Worm (Caenorhabditis elegans): ENCODE results near the gene C40H1.8.
A peak's percentile ranks its signal among the peaks of the same experiment; 100 is the strongest.

Gene C40H1.8

ce11 chrIII:9340025-9340424, 25.5 kb downstream of the C40H1.8 start:
- TF ChIP-seq T22C8.4 (GFP tag; IDR thresholded peaks at IDR 0.05), result no peak
- no peak for TF ChIP-seq klf-2 (GFP tag; conservative IDR thresholded peaks at IDR 0.05)
- no peak for TF ChIP-seq ref-1 (GFP tag; conservative IDR thresholded peaks at IDR 0.05)
- TF ChIP-seq med-1 (GFP tag; optimal IDR thresholded peaks at IDR 0.05; ENCODE audit: insufficient read depth), result no peak
- TF ChIP-seq ztf-29 (GFP tag; IDR thresholded peaks at IDR 0.05), result no peak
- TF ChIP-seq tab-1 (GFP tag; IDR thresholded peaks at IDR 0.05), result no peak
- TF ChIP-seq flt-1 (GFP tag; IDR thresholded peaks at IDR 0.05), result no peak
- no peak for TF ChIP-seq cog-1 (tag; optimal IDR thresholded peaks at IDR 0.05)
- TF ChIP-seq ztf-23 (GFP tag; IDR thresholded peaks at IDR 0.05), result no peak

DNA sequence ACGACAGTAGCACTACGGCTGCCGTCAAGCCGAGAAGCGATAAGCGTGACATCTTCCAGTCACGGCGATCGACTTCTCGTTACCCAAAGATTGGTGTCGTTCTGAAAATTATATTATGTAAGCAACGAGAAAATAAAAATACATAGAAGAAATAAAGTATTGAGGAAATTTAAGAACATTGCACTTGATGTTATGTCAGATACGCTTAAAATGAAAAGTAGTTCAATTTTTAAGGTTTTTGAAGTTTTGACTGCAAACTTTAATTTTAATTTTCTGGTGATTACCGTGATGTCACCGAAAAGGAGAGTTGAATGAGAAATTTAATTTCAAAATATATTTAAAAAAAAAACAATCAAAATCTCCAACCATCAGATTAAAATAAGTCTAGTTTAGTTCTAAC, 29.8 kb downstream of the C40H1.8 start, which contains the start of gene emb-9:
emb-9 (minus strand) TSS at position 101 of the 400 bp plus-strand sequence.
- TF ChIP-seq T22C8.4 (GFP tag; IDR thresholded peaks at IDR 0.05), result no peak
- no peak for TF ChIP-seq med-1 (GFP tag; optimal IDR thresholded peaks at IDR 0.05; ENCODE audit: insufficient read depth)
- TF ChIP-seq cog-1 (tag; optimal IDR thresholded peaks at IDR 0.05), result no peak
- TF ChIP-seq ztf-23 (GFP tag; IDR thresholded peaks at IDR 0.05), result no peak
- no peak for TF ChIP-seq flt-1 (GFP tag; IDR thresholded peaks at IDR 0.05)
- TF ChIP-seq tab-1 (GFP tag; IDR thresholded peaks at IDR 0.05), result no peak
- no peak for TF ChIP-seq ref-1 (GFP tag; conservative IDR thresholded peaks at IDR 0.05)
- TF ChIP-seq ztf-29 (GFP tag; IDR thresholded peaks at IDR 0.05), result no peak
- no peak for TF ChIP-seq klf-2 (GFP tag; conservative IDR thresholded peaks at IDR 0.05)

ce11 chrIII:9346114-9346513, 31.6 kb downstream of the C40H1.8 start:
- TF ChIP-seq ztf-23 (GFP tag; IDR thresholded peaks at IDR 0.05) (no peak), flt-1 (GFP tag; IDR thresholded peaks at IDR 0.05) (no peak), cog-1 (tag; optimal IDR thresholded peaks at IDR 0.05) (no peak), med-1 (GFP tag; optimal IDR thresholded peaks at IDR 0.05; ENCODE audit: insufficient read depth) (no peak), klf-2 (GFP tag; conservative IDR thresholded peaks at IDR 0.05) (no peak)

DNA sequence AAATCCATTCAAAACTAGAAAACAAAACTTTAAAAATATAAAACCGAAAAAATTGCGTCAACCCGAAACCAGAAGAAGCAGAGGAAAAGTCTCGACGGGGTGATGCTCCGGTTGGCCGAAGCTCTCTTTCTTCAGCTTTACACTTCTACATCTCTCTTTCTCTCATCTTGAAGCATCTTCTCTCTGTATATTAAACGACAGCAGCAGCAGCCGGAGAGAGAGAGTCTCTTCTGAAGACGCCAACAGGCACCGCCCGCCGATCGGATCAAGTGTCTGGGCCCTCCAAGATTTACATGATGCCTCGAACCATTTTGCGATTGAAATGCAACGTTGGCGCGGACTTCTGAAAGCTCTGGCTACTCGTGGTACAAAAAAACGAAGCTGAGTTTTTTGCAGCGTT, 32.2 kb downstream of the C40H1.8 start:
- TF ChIP-seq med-1 (GFP tag; optimal IDR thresholded peaks at IDR 0.05; ENCODE audit: insufficient read depth), result no peak
- 0 out of 2 replicates have a peak, but pooled peaks have one; percentile 14 for TF ChIP-seq ztf-23 (GFP tag; IDR thresholded peaks at IDR 0.05)

ce11 chrIII:9353814-9354213, 39.3 kb downstream of the C40H1.8 start:
- TF ChIP-seq ref-1 (GFP tag; conservative IDR thresholded peaks at IDR 0.05) (no peak), ztf-23 (GFP tag; IDR thresholded peaks at IDR 0.05) (no peak), med-1 (GFP tag; optimal IDR thresholded peaks at IDR 0.05; ENCODE audit: insufficient read depth) (no peak), ztf-29 (GFP tag; IDR thresholded peaks at IDR 0.05) (no peak), tab-1 (GFP tag; IDR thresholded peaks at IDR 0.05) (no peak), cog-1 (tag; optimal IDR thresholded peaks at IDR 0.05) (no peak)

ce11 chrIII:9355412-9355969, 41.0 kb downstream of the C40H1.8 start, which contains the start of gene chtb-1:
chtb-1 (minus strand) TSS chrIII:9355462.
- TF ChIP-seq med-1 (GFP tag; optimal IDR thresholded peaks at IDR 0.05; ENCODE audit: insufficient read depth) (no peak), cog-1 (tag; optimal IDR thresholded peaks at IDR 0.05) (no peak), ztf-29 (GFP tag; IDR thresholded peaks at IDR 0.05) (no peak), tab-1 (GFP tag; IDR thresholded peaks at IDR 0.05) (no peak), klf-2 (GFP tag; conservative IDR thresholded peaks at IDR 0.05) (no peak), ztf-23 (GFP tag; IDR thresholded peaks at IDR 0.05) (no peak), flt-1 (GFP tag; IDR thresholded peaks at IDR 0.05) (no peak), ref-1 (GFP tag; conservative IDR thresholded peaks at IDR 0.05) (no peak), T22C8.4 (GFP tag; IDR thresholded peaks at IDR 0.05) (no peak)

ce11 chrIII:9359060-9359459, 44.5 kb downstream of the C40H1.8 start, which contains the start of gene K04H4.5:
K04H4.5 (plus strand) TSS chrIII:9359360.
- TF ChIP-seq cog-1 (tag; optimal IDR thresholded peaks at IDR 0.05) (no peak), ztf-23 (GFP tag; IDR thresholded peaks at IDR 0.05) (no peak), tab-1 (GFP tag; IDR thresholded peaks at IDR 0.05) (no peak), ref-1 (GFP tag; conservative IDR thresholded peaks at IDR 0.05) (no peak), flt-1 (GFP tag; IDR thresholded peaks at IDR 0.05) (no peak), klf-2 (GFP tag; conservative IDR thresholded peaks at IDR 0.05) (no peak), med-1 (GFP tag; optimal IDR thresholded peaks at IDR 0.05; ENCODE audit: insufficient read depth) (no peak), ztf-29 (GFP tag; IDR thresholded peaks at IDR 0.05) (no peak), T22C8.4 (GFP tag; IDR thresholded peaks at IDR 0.05) (no peak)

DNA sequence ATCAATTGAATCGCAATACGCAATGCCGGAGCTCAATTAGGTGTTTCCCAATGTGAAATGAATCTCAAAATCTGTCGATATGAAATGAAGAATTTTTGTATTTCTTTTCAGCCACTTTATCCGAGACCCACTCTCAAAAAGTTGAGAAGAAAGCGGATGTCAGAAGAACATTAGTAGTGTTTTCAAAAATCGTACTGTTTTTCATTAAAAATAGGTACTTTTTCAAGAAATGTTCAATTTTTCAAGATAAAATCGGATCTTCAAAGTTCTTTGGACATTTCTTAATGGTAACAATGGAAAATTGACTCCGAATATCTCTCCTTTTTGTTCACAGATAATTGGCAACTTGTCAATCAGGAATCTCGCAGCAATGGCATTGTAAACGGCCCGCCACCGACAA, 46.7 kb downstream of the C40H1.8 start, which contains the start of gene flp-25:
flp-25 (plus strand) TSS at position 301 of the 400 bp plus-strand sequence.
- no peak for TF ChIP-seq flt-1 (GFP tag; IDR thresholded peaks at IDR 0.05)

- TF ChIP-seq med-1 (GFP tag; optimal IDR thresholded peaks at IDR 0.05; ENCODE audit: insufficient read depth), result no peak
- no peak for TF ChIP-seq ztf-23 (GFP tag; IDR thresholded peaks at IDR 0.05)
- TF ChIP-seq cog-1 (tag; optimal IDR thresholded peaks at IDR 0.05), result no peak
- TF ChIP-seq klf-2 (GFP tag; conservative IDR thresholded peaks at IDR 0.05), result no peak
- no peak for TF ChIP-seq ztf-29 (GFP tag; IDR thresholded peaks at IDR 0.05)
- no peak for TF ChIP-seq T22C8.4 (GFP tag; IDR thresholded peaks at IDR 0.05)
- no peak for TF ChIP-seq ref-1 (GFP tag; conservative IDR thresholded peaks at IDR 0.05)
- TF ChIP-seq flt-1 (GFP tag; IDR thresholded peaks at IDR 0.05), result no peak
- TF ChIP-seq tab-1 (GFP tag; IDR thresholded peaks at IDR 0.05), result no peak
Observed at ce11 chrIII:9366376-9366775, 51.9 kb downstream of the C40H1.8 start.
